Fruit fly (Drosophila melanogaster): ENCODE measurements around the gene Eaf6.

The Eaf6 gene

DNA sequence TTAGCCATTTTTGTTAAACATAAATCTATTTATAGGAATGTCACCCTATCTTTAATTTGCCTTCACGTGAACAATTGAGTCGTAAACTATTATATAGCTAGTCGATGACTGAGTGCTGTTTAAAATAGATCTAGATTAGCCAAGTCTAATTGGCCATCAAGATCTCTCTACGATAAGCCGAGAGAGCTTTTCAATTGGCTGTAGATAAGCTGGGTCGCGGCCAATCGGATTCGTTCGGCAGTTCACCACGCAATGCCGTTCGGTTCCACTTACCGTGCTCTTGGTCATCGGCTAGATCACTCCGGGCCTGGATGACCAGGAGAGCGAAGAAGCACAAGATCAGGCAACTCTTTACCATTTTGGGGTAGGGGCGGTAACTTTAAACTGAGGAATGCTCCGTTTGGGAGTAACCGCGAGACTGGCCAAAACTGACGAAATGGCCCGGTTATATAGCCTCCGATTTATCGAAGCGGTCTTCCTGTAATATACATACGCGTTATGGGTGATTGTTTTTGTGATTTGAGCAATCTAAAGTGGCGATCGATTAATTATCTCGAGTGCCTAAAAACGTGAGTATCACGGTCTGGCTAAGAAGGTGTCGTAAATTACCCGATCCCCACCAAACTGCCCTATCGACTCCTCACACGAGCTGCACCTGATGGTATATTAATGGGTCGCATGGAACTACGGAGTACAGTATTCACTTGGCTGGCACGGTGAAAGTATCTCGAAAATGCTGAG, 13.1 kb downstream of the Eaf6 start, which contains the start of the genes Alp10 and Alp9:
Gene Alp10, minus strand, starts transcription at position 420 of the 741 bp plus-strand sequence.
Gene Alp9, plus strand, starts transcription at position 690 of the 741 bp plus-strand sequence.
- no peak for TF ChIP-seq pan (optimal IDR thresholded peaks at IDR 0.05)
- TF ChIP-seq usp (GFP tag; optimal IDR thresholded peaks at IDR 0.05): no peak
- no peak for TF ChIP-seq EcR (GFP tag; optimal IDR thresholded peaks at IDR 0.05)
- TF ChIP-seq CG8478 (optimal IDR thresholded peaks at IDR 0.05): no peak
- no peak for TF ChIP-seq psq (optimal IDR thresholded peaks at IDR 0.05)

dm6 chr3L:5594163-5594715, 13.9 kb downstream of the Eaf6 start:
- TF ChIP-seq pan (optimal IDR thresholded peaks at IDR 0.05) (no peak), usp (GFP tag; optimal IDR thresholded peaks at IDR 0.05) (no peak), Dll (optimal IDR thresholded peaks at IDR 0.05) (no peak), psq (optimal IDR thresholded peaks at IDR 0.05) (no peak), CG8478 (optimal IDR thresholded peaks at IDR 0.05) (no peak), EcR (GFP tag; optimal IDR thresholded peaks at IDR 0.05) (no peak)

- no peak for TF ChIP-seq EcR (GFP tag; optimal IDR thresholded peaks at IDR 0.05)
- no peak for TF ChIP-seq CG8478 (optimal IDR thresholded peaks at IDR 0.05)
- no peak for TF ChIP-seq usp (GFP tag; optimal IDR thresholded peaks at IDR 0.05)
- no peak for TF ChIP-seq pan (optimal IDR thresholded peaks at IDR 0.05)
- no peak for TF ChIP-seq psq (optimal IDR thresholded peaks at IDR 0.05)
- TF ChIP-seq Dll (optimal IDR thresholded peaks at IDR 0.05): no peak
Measured at dm6 chr3L:5592437-5592836, 15.7 kb downstream of the Eaf6 start, which contains the start of gene spo. spo (minus strand) TSS chr3L:5592571.

- TF ChIP-seq pan (optimal IDR thresholded peaks at IDR 0.05): no peak
- no peak for TF ChIP-seq CG8478 (optimal IDR thresholded peaks at IDR 0.05)
- TF ChIP-seq psq (optimal IDR thresholded peaks at IDR 0.05): no peak
- no peak for TF ChIP-seq EcR (GFP tag; optimal IDR thresholded peaks at IDR 0.05)
- TF ChIP-seq Dll (optimal IDR thresholded peaks at IDR 0.05): no peak
- no peak for TF ChIP-seq usp (GFP tag; optimal IDR thresholded peaks at IDR 0.05)
Measured at dm6 chr3L:5583295-5583707, 24.8 kb downstream of the Eaf6 start.

dm6 chr3L:5581542-5581941, 26.6 kb downstream of the Eaf6 start:
- TF ChIP-seq pan (optimal IDR thresholded peaks at IDR 0.05): no peak
- no peak for TF ChIP-seq EcR (GFP tag; optimal IDR thresholded peaks at IDR 0.05)
- TF ChIP-seq psq (optimal IDR thresholded peaks at IDR 0.05): no peak
- no peak for TF ChIP-seq usp (GFP tag; optimal IDR thresholded peaks at IDR 0.05)
- no peak for TF ChIP-seq CG8478 (optimal IDR thresholded peaks at IDR 0.05)
- no peak for TF ChIP-seq Dll (optimal IDR thresholded peaks at IDR 0.05)

DNA sequence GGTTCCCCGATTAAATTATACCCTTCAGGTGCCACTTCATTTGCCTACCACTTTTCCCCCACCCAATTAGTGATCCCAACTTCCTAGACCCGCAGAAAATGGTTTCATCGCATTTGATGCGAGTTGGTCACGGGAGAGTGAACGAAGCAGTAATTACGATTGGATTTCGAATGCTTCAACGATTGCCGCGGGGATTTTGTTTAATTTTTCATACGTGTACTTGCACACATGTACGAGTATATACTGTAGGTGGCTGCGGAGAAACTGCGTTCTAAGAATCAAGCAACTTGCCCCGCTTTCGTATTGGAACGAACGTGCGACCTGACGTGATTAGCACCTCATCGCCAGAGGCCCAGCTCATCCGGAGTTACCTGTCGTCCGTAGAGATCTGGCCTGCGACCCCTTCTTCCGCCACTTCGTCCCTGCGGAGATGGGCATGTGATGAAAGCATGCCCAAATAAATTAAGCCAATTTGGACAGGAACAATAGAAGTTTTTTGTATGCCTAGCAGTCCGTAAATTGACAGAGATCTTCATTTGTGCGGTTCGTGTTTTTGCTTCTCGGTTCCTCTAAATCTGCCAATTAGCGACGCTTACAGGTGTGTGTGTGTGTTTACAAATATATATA, 27.5 kb downstream of the Eaf6 start:
- TF ChIP-seq Dll (optimal IDR thresholded peaks at IDR 0.05): no peak
- TF ChIP-seq EcR (GFP tag; optimal IDR thresholded peaks at IDR 0.05): no peak
- no peak for TF ChIP-seq usp (GFP tag; optimal IDR thresholded peaks at IDR 0.05)
- no peak for TF ChIP-seq CG8478 (optimal IDR thresholded peaks at IDR 0.05)
- no peak for TF ChIP-seq psq (optimal IDR thresholded peaks at IDR 0.05)
- TF ChIP-seq pan (optimal IDR thresholded peaks at IDR 0.05): no peak

- TF ChIP-seq Dll (optimal IDR thresholded peaks at IDR 0.05): no peak
- no peak for TF ChIP-seq CG8478 (optimal IDR thresholded peaks at IDR 0.05)
- TF ChIP-seq EcR (GFP tag; optimal IDR thresholded peaks at IDR 0.05): no peak
- no peak for TF ChIP-seq pan (optimal IDR thresholded peaks at IDR 0.05)
- no peak for TF ChIP-seq psq (optimal IDR thresholded peaks at IDR 0.05)
- TF ChIP-seq usp (GFP tag; optimal IDR thresholded peaks at IDR 0.05): no peak
Measured at dm6 chr3L:5579762-5580161, 28.3 kb downstream of the Eaf6 start.

dm6 chr3L:5578595-5578994, 29.5 kb downstream of the Eaf6 start:
- TF ChIP-seq Dll (optimal IDR thresholded peaks at IDR 0.05) (no peak), CG8478 (optimal IDR thresholded peaks at IDR 0.05) (no peak), usp (GFP tag; optimal IDR thresholded peaks at IDR 0.05) (no peak), pan (optimal IDR thresholded peaks at IDR 0.05) (no peak), psq (optimal IDR thresholded peaks at IDR 0.05) (no peak), EcR (GFP tag; optimal IDR thresholded peaks at IDR 0.05) (no peak)

dm6 chr3L:5577250-5578138, 30.6 kb downstream of the Eaf6 start, which contains the start of gene Msr-110:
Msr-110 (minus strand) TSS chr3L:5577348.
- TF ChIP-seq pan (optimal IDR thresholded peaks at IDR 0.05) (no peak), EcR (GFP tag; optimal IDR thresholded peaks at IDR 0.05) (no peak), psq (optimal IDR thresholded peaks at IDR 0.05) (no peak), Dll (optimal IDR thresholded peaks at IDR 0.05) (no peak), usp (GFP tag; optimal IDR thresholded peaks at IDR 0.05) (no peak), CG8478 (optimal IDR thresholded peaks at IDR 0.05) (no peak)

- no peak for TF ChIP-seq CG8478 (optimal IDR thresholded peaks at IDR 0.05)
- no peak for TF ChIP-seq pan (optimal IDR thresholded peaks at IDR 0.05)
- TF ChIP-seq psq (optimal IDR thresholded peaks at IDR 0.05): no peak
- TF ChIP-seq Dll (optimal IDR thresholded peaks at IDR 0.05): no peak
- no peak for TF ChIP-seq EcR (GFP tag; optimal IDR thresholded peaks at IDR 0.05)
- no peak for TF ChIP-seq usp (GFP tag; optimal IDR thresholded peaks at IDR 0.05)
Measured at dm6 chr3L:5576543-5576942, 31.6 kb downstream of the Eaf6 start.

dm6 chr3L:5575524-5575923, 32.6 kb downstream of the Eaf6 start:
- TF ChIP-seq Dll (optimal IDR thresholded peaks at IDR 0.05): no peak
- TF ChIP-seq pan (optimal IDR thresholded peaks at IDR 0.05): no peak
- no peak for TF ChIP-seq EcR (GFP tag; optimal IDR thresholded peaks at IDR 0.05)
- TF ChIP-seq usp (GFP tag; optimal IDR thresholded peaks at IDR 0.05): no peak
- TF ChIP-seq CG8478 (optimal IDR thresholded peaks at IDR 0.05): no peak
- no peak for TF ChIP-seq psq (optimal IDR thresholded peaks at IDR 0.05)

All from whole organism.